Fruit fly (Drosophila melanogaster): ENCODE data around the gene CG13008.
A peak's percentile ranks its signal among the peaks of the same experiment; 100 is the strongest.

Gene CG13008

DNA sequence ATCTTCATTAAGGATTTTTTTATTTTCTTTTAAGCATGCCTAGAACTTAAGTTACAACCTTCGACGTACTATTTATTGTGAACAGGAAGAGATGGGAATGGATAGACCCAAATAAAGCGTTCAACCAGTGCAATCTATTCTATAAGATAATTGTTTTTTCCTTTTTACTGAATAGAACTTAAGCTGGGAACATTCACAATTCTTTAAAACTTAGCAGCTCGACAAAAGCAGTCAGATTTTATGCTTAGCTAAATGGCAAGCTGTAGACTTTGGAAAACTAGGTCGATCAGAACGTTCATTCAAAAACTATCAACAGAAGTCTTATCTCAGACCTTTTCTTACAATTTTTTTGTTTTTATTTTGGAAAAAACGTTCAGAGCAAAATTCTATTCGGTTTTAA, at the start of gene CG13008:
Gene CG13008, plus strand, starts transcription at position 301 of the 400 bp plus-strand sequence.
- no peak for TF ChIP-seq rgr (GFP tag; optimal IDR thresholded peaks at IDR 0.05)
- no peak for TF ChIP-seq psq (GFP tag; optimal IDR thresholded peaks at IDR 0.05)
- TF ChIP-seq Dfd (GFP tag; optimal IDR thresholded peaks at IDR 0.05) = no peak
- no peak for TF ChIP-seq Dif (GFP tag; optimal IDR thresholded peaks at IDR 0.05; ENCODE audit: partially characterized antibody)
- TF ChIP-seq woc (GFP tag; optimal IDR thresholded peaks at IDR 0.05) = no peak
- no peak for TF ChIP-seq dl (GFP tag; optimal IDR thresholded peaks at IDR 0.05; ENCODE audit: insufficient read depth in 1 of 2, partially characterized antibody in 2 of 2)
- TF ChIP-seq Myc (optimal IDR thresholded peaks at IDR 0.05) = no peak
- no peak for TF ChIP-seq Sp1 (GFP tag; optimal IDR thresholded peaks at IDR 0.05)

DNA sequence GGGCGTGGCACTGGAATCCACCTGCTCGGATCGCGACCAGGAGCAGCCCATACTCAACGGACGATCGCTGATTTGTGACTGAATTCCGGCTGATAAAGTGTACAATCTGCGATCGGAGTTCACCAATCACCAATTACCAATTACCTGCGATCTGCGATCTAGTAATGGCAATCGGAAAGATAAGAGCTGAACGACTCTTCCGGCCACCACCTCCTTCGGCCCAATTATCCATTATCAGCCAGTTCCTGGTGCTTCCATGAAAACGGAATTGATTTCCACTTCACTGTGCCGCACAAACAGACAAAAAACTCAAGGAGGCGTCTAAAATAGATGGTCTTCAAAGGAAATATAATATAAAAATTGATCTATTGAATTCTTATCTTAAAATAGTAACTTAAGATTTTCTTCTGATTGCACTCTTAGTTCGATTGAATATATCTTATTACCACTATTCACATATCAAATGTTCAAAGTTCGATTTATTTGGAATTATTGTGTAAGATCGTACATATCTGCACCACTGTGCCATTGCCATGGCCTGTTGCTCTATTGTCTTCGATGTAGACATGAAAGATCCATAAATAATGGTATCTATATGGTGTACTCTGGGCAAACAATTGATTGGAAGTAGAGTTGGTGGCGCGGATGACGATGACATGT, 46.6 kb upstream of the CG13008 start, which contains the start of gene CG15865:
Gene CG15865, minus strand, starts transcription at position 51 of the 660 bp plus-strand sequence.
- TF ChIP-seq Hr83 (GFP tag; optimal IDR thresholded peaks at IDR 0.05; ENCODE audit: poor library complexity, severe bottlenecking) = no peak
- TF ChIP-seq dl (GFP tag; optimal IDR thresholded peaks at IDR 0.05; ENCODE audit: insufficient read depth in 1 of 2, partially characterized antibody in 2 of 2) = no peak
- no peak for TF ChIP-seq Jra (GFP tag; optimal IDR thresholded peaks at IDR 0.05)
- TF ChIP-seq CG9705 (GFP tag; optimal IDR thresholded peaks at IDR 0.05) = no peak
- TF ChIP-seq foxo (GFP tag; optimal IDR thresholded peaks at IDR 0.05) = no peak
- TF ChIP-seq h (GFP tag; optimal IDR thresholded peaks at IDR 0.05) = no peak
- no peak for TF ChIP-seq CG32264 (GFP tag; optimal IDR thresholded peaks at IDR 0.05)
- TF ChIP-seq woc (GFP tag; optimal IDR thresholded peaks at IDR 0.05) = no peak
- no peak for TF ChIP-seq br (GFP tag; optimal IDR thresholded peaks at IDR 0.05)
- TF ChIP-seq usp (GFP tag; optimal IDR thresholded peaks at IDR 0.05) = no peak
- TF ChIP-seq Mio (GFP tag; optimal IDR thresholded peaks at IDR 0.05) = no peak
- TF ChIP-seq pan (optimal IDR thresholded peaks at IDR 0.05) = no peak
- no peak for TF ChIP-seq sv (GFP tag; optimal IDR thresholded peaks at IDR 0.05)
- no peak for TF ChIP-seq brk (GFP tag; optimal IDR thresholded peaks at IDR 0.05)
- no peak for TF ChIP-seq fru (GFP tag; optimal IDR thresholded peaks at IDR 0.05)
- TF ChIP-seq dmrt93B (GFP tag; optimal IDR thresholded peaks at IDR 0.05) = no peak
- TF ChIP-seq rgr (GFP tag; optimal IDR thresholded peaks at IDR 0.05) = no peak
- TF ChIP-seq N (GFP tag; optimal IDR thresholded peaks at IDR 0.05) = no peak

DNA sequence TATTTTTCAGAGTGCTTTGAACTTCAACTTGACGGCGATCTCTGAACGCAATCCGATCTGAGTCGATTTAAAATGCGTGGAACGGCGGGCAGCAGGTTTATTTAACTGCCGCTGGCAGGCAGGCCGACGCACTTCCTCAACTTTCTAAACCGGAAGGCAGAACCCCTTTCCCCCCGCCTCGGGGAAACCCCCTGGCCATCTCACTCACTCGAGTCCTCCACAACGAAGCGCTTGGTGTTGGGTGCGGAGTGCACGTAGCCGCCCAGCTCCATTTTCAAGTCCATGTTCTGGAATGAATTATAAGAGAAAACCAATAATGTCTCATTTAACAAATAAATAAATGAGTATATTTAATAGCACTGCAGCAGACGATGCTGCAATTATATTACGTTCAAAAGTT, 41.3 kb upstream of the CG13008 start:
- TF ChIP-seq Rel (GFP tag; optimal IDR thresholded peaks at IDR 0.05) (no peak), Rel (tag; optimal IDR thresholded peaks at IDR 0.05) (peak; percentile 72), OdsH (GFP tag; optimal IDR thresholded peaks at IDR 0.05) (no peak), Mio (GFP tag; optimal IDR thresholded peaks at IDR 0.05) (no peak)

DNA sequence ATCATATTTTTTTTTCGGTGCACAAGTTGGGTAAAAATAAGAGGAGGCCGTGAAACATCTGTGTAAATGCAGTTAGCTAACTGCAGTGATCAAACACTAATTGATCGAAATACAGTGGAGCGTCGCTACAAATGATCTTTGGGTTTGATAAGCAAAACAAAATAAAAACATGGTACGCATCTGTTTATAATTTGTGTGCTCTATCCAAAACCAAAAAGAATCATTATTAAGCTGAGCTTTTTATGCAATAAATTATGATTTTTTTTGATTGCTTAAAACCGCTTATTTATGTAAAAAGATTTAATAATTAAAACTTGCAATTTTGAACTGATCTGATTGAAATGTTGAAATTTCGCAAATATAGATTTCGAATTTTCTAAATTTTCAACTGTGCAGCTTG, 40.8 kb upstream of the CG13008 start:
- TF ChIP-seq Dfd (GFP tag; optimal IDR thresholded peaks at IDR 0.05) (no peak), CrebA (GFP tag; optimal IDR thresholded peaks at IDR 0.05; ENCODE audit: borderline replicate concordance) (no peak), jim (GFP tag; optimal IDR thresholded peaks at IDR 0.05) (no peak), usp (GFP tag; optimal IDR thresholded peaks at IDR 0.05) (no peak)

DNA sequence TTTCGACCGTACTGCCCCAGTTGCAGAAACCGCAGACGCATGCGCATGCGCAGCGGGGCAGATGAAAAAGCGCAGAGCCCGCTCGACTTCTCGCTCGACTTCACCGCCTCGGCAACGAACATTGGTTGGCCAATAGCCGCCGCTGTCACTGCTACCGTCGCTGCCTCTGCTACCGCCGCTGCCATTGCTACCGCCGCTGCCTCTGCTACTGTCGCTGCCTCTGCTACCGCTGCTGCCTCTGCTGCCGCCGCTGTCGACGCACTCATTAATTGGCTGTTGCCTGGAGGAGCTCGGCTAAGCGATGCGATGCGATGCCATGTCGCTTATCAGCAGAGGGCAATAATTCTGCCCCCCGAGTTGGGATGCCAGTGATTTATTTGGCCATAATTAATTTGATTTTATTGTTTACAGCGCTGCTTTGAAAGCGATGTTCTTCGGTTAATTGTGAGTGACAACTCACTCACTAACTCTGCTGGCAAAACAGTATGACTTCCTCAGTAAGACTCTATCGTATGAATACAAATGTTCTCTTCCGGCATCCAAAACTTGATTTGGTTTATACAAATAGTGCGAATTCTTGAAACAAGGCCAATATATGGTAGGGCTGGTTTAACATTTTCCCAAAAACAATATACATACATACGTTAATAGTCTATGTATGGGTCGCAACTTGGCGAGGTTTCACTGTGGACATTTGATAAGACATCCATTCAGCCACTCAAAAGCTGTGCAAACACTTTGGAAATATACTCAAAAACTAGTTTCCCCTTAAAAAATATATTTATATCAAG, 40.2 kb upstream of the CG13008 start:
- TF ChIP-seq brk (GFP tag; optimal IDR thresholded peaks at IDR 0.05) (no peak), HLH106 (tag; optimal IDR thresholded peaks at IDR 0.05) (peak; percentile 9), fru (GFP tag; optimal IDR thresholded peaks at IDR 0.05) (peak; percentile 14), woc (GFP tag; optimal IDR thresholded peaks at IDR 0.05) (no peak), h (GFP tag; optimal IDR thresholded peaks at IDR 0.05) (no peak), dl (GFP tag; optimal IDR thresholded peaks at IDR 0.05; ENCODE audit: insufficient read depth in 1 of 2, partially characterized antibody in 2 of 2) (no peak), CG9705 (GFP tag; optimal IDR thresholded peaks at IDR 0.05) (no peak), Jra (GFP tag; optimal IDR thresholded peaks at IDR 0.05) (no peak), Mio (GFP tag; optimal IDR thresholded peaks at IDR 0.05) (no peak), OdsH (GFP tag; optimal IDR thresholded peaks at IDR 0.05) (peak; percentile 32), rgr (GFP tag; optimal IDR thresholded peaks at IDR 0.05) (peak; percentile 30), Sp1 (GFP tag; optimal IDR thresholded peaks at IDR 0.05) (no peak), ey (GFP tag; optimal IDR thresholded peaks at IDR 0.05) (no peak)
